Fruit fly (Drosophila melanogaster) whole organism, pupa: ENCODE data around the gene CG13784.

Source experiments
- CG10348 ChIP-seq: fragments of 200-800 bp; sonication (Bioruptor generic); IDR thresholded peaks from 2 replicates; pipeline ENCODE4 v1.3.6; 2022; ENCODE audit warnings: missing biosample characterization, missing genetic modification characterization
- CG13204 ChIP-seq: fragments of 200-800 bp; sonication (Bioruptor generic); optimal IDR thresholded peaks from 2 replicates; lab custom pipeline; 2018; ENCODE audit warnings: missing biosample characterization, mild to moderate bottlenecking, missing genetic modification characterization, moderate library complexity
- CG14655 ChIP-seq: fragments of 200-800 bp; sonication (Bioruptor generic); optimal IDR thresholded peaks from 3 replicates; lab custom pipeline; 2017; ENCODE audit warnings: mild to moderate bottlenecking, missing biosample characterization, missing genetic modification reagents, missing genetic modification characterization
- CG15710 ChIP-seq: fragments of 200-800 bp; sonication (Bioruptor generic); optimal IDR thresholded peaks from 2 replicates; lab custom pipeline; 2018; ENCODE audit warnings: missing biosample characterization, mild to moderate bottlenecking, missing genetic modification characterization, moderate library complexity
- CG17806 ChIP-seq: fragments of 200-800 bp; sonication (Bioruptor generic); optimal IDR thresholded peaks from 2 replicates; lab custom pipeline; 2018; ENCODE audit warnings: missing biosample characterization, mild to moderate bottlenecking, missing genetic modification characterization, moderate library complexity
- CG32121 ChIP-seq: fragments of 200-800 bp; sonication (Bioruptor generic); IDR thresholded peaks from 2 replicates; pipeline ENCODE4 v1.3.6; 2022; ENCODE audit warnings: missing biosample characterization, missing genetic modification characterization
- CG34367 ChIP-seq: fragments of 200-800 bp; sonication (Bioruptor generic); optimal IDR thresholded peaks from 2 replicates; lab custom pipeline; 2018; ENCODE audit warnings: missing biosample characterization, mild to moderate bottlenecking, missing genetic modification characterization
- CG4496 ChIP-seq: fragments of 200-800 bp; sonication (Bioruptor generic); IDR thresholded peaks from 3 replicates; pipeline ENCODE4 v1.3.6; 2022; ENCODE audit warnings: missing biosample characterization, missing genetic modification characterization
- D1 ChIP-seq: fragments of 200-800 bp; sonication (Bioruptor generic); optimal IDR thresholded peaks from 2 replicates; lab custom pipeline; 2018; ENCODE audit warnings: missing biosample characterization, mild to moderate bottlenecking, missing genetic modification characterization, moderate library complexity
- EcR ChIP-seq: fragments of 200-800 bp; sonication (Bioruptor generic); optimal IDR thresholded peaks from 3 replicates; lab custom pipeline; 2019; ENCODE audit warnings: missing biosample characterization, missing genetic modification characterization, mild to moderate bottlenecking, moderate library complexity, missing genetic modification reagents
- Ets98B ChIP-seq: fragments of 200-800 bp; sonication (Bioruptor generic); IDR thresholded peaks from 2 replicates; pipeline ENCODE4 v1.3.6; 2022; ENCODE audit warnings: missing biosample characterization, missing genetic modification characterization
- Pif1A ChIP-seq: fragments of 200-800 bp; sonication (Bioruptor generic); optimal IDR thresholded peaks from 3 replicates; lab custom pipeline; 2016; ENCODE audit warnings: missing biosample characterization, missing genetic modification characterization
- Snoo ChIP-seq: fragments of 200-800 bp; sonication (Bioruptor generic); optimal IDR thresholded peaks from 3 replicates; lab custom pipeline; 2017; ENCODE audit warnings: missing biosample characterization, mild to moderate bottlenecking, missing genetic modification characterization, inconsistent platforms

DNA sequence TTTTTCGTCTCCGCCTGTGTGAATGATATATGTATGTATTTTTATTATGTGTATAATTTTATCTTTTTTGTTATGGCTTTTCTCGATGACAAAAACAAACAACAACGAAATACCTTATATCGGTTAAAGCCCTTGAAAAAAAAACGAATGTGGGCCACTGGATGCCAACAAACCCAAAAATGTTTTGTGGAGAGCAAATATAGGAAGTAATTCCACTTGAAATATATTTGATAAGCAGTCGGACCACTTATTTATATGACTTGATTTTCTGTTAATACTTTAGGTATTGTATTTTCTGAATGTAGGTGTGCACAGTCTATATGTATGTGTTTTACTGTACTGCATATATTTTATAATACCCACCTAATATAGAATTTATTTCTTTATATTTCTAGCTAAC lies 21.1 kb upstream of the CG13784 start:
- no peak for TF ChIP-seq Pif1A (GFP tag; lab: Kevin White, UChicago)
- TF ChIP-seq EcR = no peak
- TF ChIP-seq CG15710 (tag; lab: Kevin White, UChicago) = no peak
- TF ChIP-seq CG17806 = no peak
- no peak for TF ChIP-seq CG34367 (tag; lab: Kevin White, UChicago)
- no peak for TF ChIP-seq CG32121
- no peak for TF ChIP-seq Ets98B
- TF ChIP-seq CG10348 (GFP tag; lab: Robert Waterston, UW) = no peak
- TF ChIP-seq Snoo (tag; lab: Kevin White, UChicago) = no peak
- no peak for TF ChIP-seq D1
- TF ChIP-seq CG14655 = no peak
- TF ChIP-seq CG13204 (GFP tag; lab: Kevin White, UChicago) = no peak
- TF ChIP-seq CG4496 (GFP tag; lab: Robert Waterston, UW) = no peak
